Fruit fly (Drosophila melanogaster): ENCODE data around the gene CG14011.

DNA sequence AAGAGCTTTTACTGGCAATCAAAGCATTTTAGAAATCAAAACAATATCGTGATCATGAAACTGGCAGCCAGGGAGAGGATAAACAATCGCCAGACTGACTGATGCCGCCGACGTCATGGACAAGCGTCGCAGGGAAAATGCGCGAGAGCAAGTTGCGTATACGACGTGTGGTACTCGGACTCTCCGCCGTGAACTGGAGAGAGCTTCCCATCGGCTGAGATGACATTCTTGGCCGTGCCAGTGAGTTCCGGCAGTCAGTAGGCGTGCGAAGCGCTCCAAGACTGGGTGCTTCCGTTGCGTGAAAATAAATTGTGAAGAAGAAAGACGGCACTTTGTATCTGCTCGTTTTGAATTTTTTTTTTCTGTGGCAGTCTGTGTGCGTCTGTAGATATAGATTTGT is 26.1 kb downstream of the CG14011 start, which contains the start of gene GluRIIA:
- TF ChIP-seq CG34367 (tag; optimal IDR thresholded peaks at IDR 0.05) (no peak), CG15710 (tag; optimal IDR thresholded peaks at IDR 0.05) (no peak), Ets98B (GFP tag; IDR thresholded peaks at IDR 0.05) (no peak), CG13204 (GFP tag; optimal IDR thresholded peaks at IDR 0.05) (no peak), CG8301 (tag; optimal IDR thresholded peaks at IDR 0.05) (no peak), Pif1A (GFP tag; optimal IDR thresholded peaks at IDR 0.05) (no peak), CG17806 (tag; optimal IDR thresholded peaks at IDR 0.05) (no peak), gl (tag; optimal IDR thresholded peaks at IDR 0.05) (no peak), CG9948 (tag; optimal IDR thresholded peaks at IDR 0.05) (no peak), EcR (GFP tag; optimal IDR thresholded peaks at IDR 0.05) (no peak)

All from whole organism, pupa.